Worm (Caenorhabditis elegans): ENCODE results near the gene hmt-1.

hmt-1 gene

DNA sequence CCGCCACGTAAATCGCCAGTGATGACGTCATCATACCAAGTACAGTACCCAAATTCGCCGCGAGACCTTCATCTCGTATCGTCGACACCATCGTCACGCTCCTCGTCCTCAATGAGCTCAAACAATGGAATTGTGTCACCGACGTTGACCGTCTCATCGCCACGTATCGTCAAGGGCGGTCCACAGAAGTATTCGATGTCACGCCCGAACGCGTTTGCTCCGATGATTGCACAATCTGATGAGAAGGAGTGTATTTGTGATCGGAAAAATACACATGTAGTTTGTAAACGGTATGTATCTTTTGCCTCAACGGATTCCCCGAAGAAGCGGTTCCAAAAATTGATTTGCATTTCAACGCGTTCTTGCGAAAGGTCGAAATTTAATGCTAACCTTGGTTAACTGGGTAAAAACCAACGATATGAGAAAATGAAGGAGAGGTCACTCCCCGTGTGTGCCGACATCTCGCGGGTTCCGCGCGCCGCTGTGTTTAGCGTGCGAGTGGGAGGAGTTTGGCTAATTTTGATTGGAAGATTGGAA is 9.6 kb downstream of the hmt-1 start (continued):
- TF ChIP-seq fkh-8 (tag; optimal IDR thresholded peaks at IDR 0.05), result no peak
- no peak for TF ChIP-seq sox-4 (tag; optimal IDR thresholded peaks at IDR 0.05)
- TF ChIP-seq unc-30 (tag; optimal IDR thresholded peaks at IDR 0.05), result no peak
- peak; percentile 59 for TF ChIP-seq nhr-19 (GFP tag; conservative IDR thresholded peaks at IDR 0.05)
- TF ChIP-seq fos-1 (tag; optimal IDR thresholded peaks at IDR 0.05), result peak; percentile 5
- TF ChIP-seq unc-86 (tag; optimal IDR thresholded peaks at IDR 0.05), result no peak
- TF ChIP-seq zip-4 (GFP tag; optimal IDR thresholded peaks at IDR 0.05), result peak; percentile 37
- peak; percentile 51 for TF ChIP-seq lin-13 (GFP tag; optimal IDR thresholded peaks at IDR 0.05)
- peak in 2 of 3 experiments; percentile 3 to 23 for TF ChIP-seq dpl-1 (GFP tag; optimal IDR thresholded peaks at IDR 0.05)
- no peak for TF ChIP-seq jun-1 (tag; optimal IDR thresholded peaks at IDR 0.05)
- peak; percentile 96 for TF ChIP-seq ama-1 (optimal IDR thresholded peaks at IDR 0.05)
- peak; percentile 75 for TF ChIP-seq nhr-47 (tag; optimal IDR thresholded peaks at IDR 0.05)
- TF ChIP-seq ceh-88 (GFP tag; IDR thresholded peaks at IDR 0.05), result no peak; the same call in 1 of the 2 replicates
- TF ChIP-seq C16A3.4 (tag; optimal IDR thresholded peaks at IDR 0.05), result no peak
- peak; percentile 22 for TF ChIP-seq mep-1 (tag; optimal IDR thresholded peaks at IDR 0.05)
- TF ChIP-seq nhr-85 (tag), result peak; percentile 86
- TF ChIP-seq nhr-237 (tag; optimal IDR thresholded peaks at IDR 0.05), result no peak
- no peak for TF ChIP-seq nhr-76 (tag; optimal IDR thresholded peaks at IDR 0.05)
- peak; percentile 43 for TF ChIP-seq nhr-20 (tag; optimal IDR thresholded peaks at IDR 0.05)
- no peak for TF ChIP-seq vab-15 (tag; optimal IDR thresholded peaks at IDR 0.05)
- TF ChIP-seq dsc-1 (tag; optimal IDR thresholded peaks at IDR 0.05), result peak; percentile 16
- TF ChIP-seq nhr-90 (tag; optimal IDR thresholded peaks at IDR 0.05; ENCODE audit: poor library complexity), result peak; percentile 86
- TF ChIP-seq unc-62 (GFP tag; optimal IDR thresholded peaks at IDR 0.05), result no peak
- TF ChIP-seq skn-1 (tag; optimal IDR thresholded peaks at IDR 0.05), result no peak
- no peak for TF ChIP-seq nhr-12 (tag; optimal IDR thresholded peaks at IDR 0.05)
- no peak for TF ChIP-seq egl-13 (tag; optimal IDR thresholded peaks at IDR 0.05)
- no peak for TF ChIP-seq alr-1 (tag; optimal IDR thresholded peaks at IDR 0.05; ENCODE audit: borderline replicate concordance)
- TF ChIP-seq unc-98 (GFP tag; IDR thresholded peaks at IDR 0.05), result 0 out of 2 replicates have a peak, but pooled peaks have one; percentile 18
- TF ChIP-seq mab-9 (GFP tag; IDR thresholded peaks at IDR 0.05), result no peak; the same call in 1 of the 2 replicates
- no peak for TF ChIP-seq pag-3 (tag; optimal IDR thresholded peaks at IDR 0.05; ENCODE audit: borderline replicate concordance, insufficient read depth)
- peak; percentile 1 for TF ChIP-seq F16B12.6 (tag; optimal IDR thresholded peaks at IDR 0.05)
- peak; percentile 67 for TF ChIP-seq swsn-7 (tag; optimal IDR thresholded peaks at IDR 0.05)
- TF ChIP-seq ztf-11 (tag; optimal IDR thresholded peaks at IDR 0.05), result peak in 1 of 2 experiments; percentile 47
- no peak for TF ChIP-seq C34B4.2 (tag; optimal IDR thresholded peaks at IDR 0.05)
- no peak for TF ChIP-seq pax-3 (tag; optimal IDR thresholded peaks at IDR 0.05)
- no peak for TF ChIP-seq aha-1 (tag; optimal IDR thresholded peaks at IDR 0.05)
- no peak for TF ChIP-seq pqm-1 (tag; optimal IDR thresholded peaks at IDR 0.05)
- TF ChIP-seq egl-27 (tag; optimal IDR thresholded peaks at IDR 0.05), result no peak
- TF ChIP-seq hlh-4 (tag; optimal IDR thresholded peaks at IDR 0.05), result no peak

DNA sequence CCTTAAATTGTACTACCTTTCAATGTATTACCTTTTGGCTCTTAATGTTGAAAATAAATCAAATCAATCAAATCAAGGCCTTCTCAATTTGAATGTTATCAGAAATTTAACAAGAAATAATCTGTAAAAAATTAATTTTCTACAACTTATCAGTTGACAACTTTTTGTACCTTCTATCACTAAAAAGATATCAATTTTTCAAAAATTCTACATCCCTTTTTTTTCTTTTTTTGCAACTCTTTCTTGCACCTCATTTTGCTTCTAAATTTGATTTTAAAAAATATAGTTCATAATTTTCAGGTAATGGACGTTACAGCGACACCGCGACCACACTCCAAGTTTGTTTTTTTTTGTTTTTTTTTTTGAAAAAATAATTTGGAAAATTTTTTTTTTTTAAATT is 11.6 kb downstream of the hmt-1 start, which contains the start of gene W09D6.5:
Gene W09D6.5 (plus strand): TSS at position 301 of the 400 bp plus-strand sequence.
- TF ChIP-seq lsy-2 (tag; optimal IDR thresholded peaks at IDR 0.05), result no peak
- TF ChIP-seq skn-1 (tag; optimal IDR thresholded peaks at IDR 0.05), result no peak
- no peak for TF ChIP-seq lin-13 (GFP tag; optimal IDR thresholded peaks at IDR 0.05)
- TF ChIP-seq fkh-8 (tag; optimal IDR thresholded peaks at IDR 0.05), result no peak
- no peak for TF ChIP-seq nhr-11 (tag; optimal IDR thresholded peaks at IDR 0.05)
- no peak for TF ChIP-seq fkh-4 (tag; optimal IDR thresholded peaks at IDR 0.05; ENCODE audit: borderline replicate concordance)
- TF ChIP-seq nhr-19 (GFP tag; conservative IDR thresholded peaks at IDR 0.05), result no peak

All from whole organism, L1 larva.